Fruit fly (Drosophila melanogaster) whole organism, embryonic: ENCODE results near the gene Fitm.

Source experiments
- B-H1 ChIP-seq: fragments of 200-800 bp; sonication (Bioruptor generic); IDR thresholded peaks from 3 replicates; pipeline ENCODE4 v1.3.6; 2022; ENCODE audit warnings: missing biosample characterization, missing genetic modification characterization
- Bgb ChIP-seq: fragments of 200-800 bp; sonication (Bioruptor generic); IDR thresholded peaks from 2 replicates; pipeline ENCODE4 v1.3.6; 2022; ENCODE audit warnings: missing biosample characterization, missing genetic modification characterization; ENCODE audit not compliant: partially characterized antibody
- CG10274 ChIP-seq: fragments of 200-800 bp; sonication (Bioruptor generic); optimal IDR thresholded peaks from 3 replicates; lab custom pipeline; 2017; ENCODE audit warnings: missing biosample characterization, mild to moderate bottlenecking, missing genetic modification characterization
- CG10431 ChIP-seq: fragments of 200-800 bp; sonication (Bioruptor generic); optimal IDR thresholded peaks from 3 replicates; lab custom pipeline; 2018; ENCODE audit warnings: missing biosample characterization, mild to moderate bottlenecking, missing genetic modification characterization
- CG13287 ChIP-seq: fragments of 200-800 bp; sonication (Bioruptor generic); IDR thresholded peaks from 2 replicates; pipeline ENCODE4 v1.3.6; 2022; ENCODE audit warnings: missing biosample characterization, missing genetic modification characterization; ENCODE audit not compliant: partially characterized antibody
- CG13775 ChIP-seq: fragments of 200-800 bp; sonication (Bioruptor generic); optimal IDR thresholded peaks from 3 replicates; lab custom pipeline; 2017; ENCODE audit warnings: missing biosample characterization, mild to moderate bottlenecking, missing genetic modification characterization
- CG14014 ChIP-seq: fragments of 200-800 bp; sonication (Bioruptor generic); IDR thresholded peaks from 2 replicates; pipeline ENCODE4 v1.3.6; 2022; ENCODE audit warnings: missing biosample characterization, missing genetic modification characterization
- CG1602 ChIP-seq: fragments of 200-800 bp; sonication (Bioruptor generic); optimal IDR thresholded peaks from 3 replicates; lab custom pipeline; 2016; ENCODE audit warnings: missing biosample characterization, missing genetic modification characterization
- CG17802 ChIP-seq: fragments of 200-800 bp; sonication (Bioruptor generic); optimal IDR thresholded peaks from 2 replicates; lab custom pipeline; 2018; ENCODE audit warnings: missing biosample characterization, mild to moderate bottlenecking, missing genetic modification characterization, moderate library complexity
- CG17829 ChIP-seq: fragments of 200-800 bp; optimal IDR thresholded peaks from 2 replicates; lab custom pipeline; 2019; ENCODE audit warnings: missing biosample characterization, mild to moderate bottlenecking, missing genetic modification characterization, moderate library complexity
- CG1832 ChIP-seq: fragments of 200-800 bp; sonication (Bioruptor generic); optimal IDR thresholded peaks from 2 replicates; lab custom pipeline; 2017; ENCODE audit warnings: missing biosample characterization, mild to moderate bottlenecking, missing genetic modification characterization, inconsistent platforms
- CG18619 ChIP-seq: fragments of 200-800 bp; sonication (Bioruptor generic); optimal IDR thresholded peaks from 3 replicates; lab custom pipeline; 2017; ENCODE audit warnings: missing biosample characterization, mild to moderate bottlenecking, missing genetic modification characterization
- CG31388 ChIP-seq: fragments of 200-800 bp; sonication (Bioruptor generic); optimal IDR thresholded peaks from 2 replicates; lab custom pipeline; 2016; ENCODE audit warnings: missing biosample characterization, missing genetic modification characterization
- CG33557 ChIP-seq: fragments of 200-800 bp; sonication (Bioruptor generic); optimal IDR thresholded peaks from 2 replicates; lab custom pipeline; 2019; ENCODE audit warnings: missing biosample characterization, mild to moderate bottlenecking, missing genetic modification characterization, moderate library complexity
- CG34376 ChIP-seq: fragments of 200-800 bp; sonication (Bioruptor generic); optimal IDR thresholded peaks from 2 replicates; lab custom pipeline; 2018; ENCODE audit warnings: missing biosample characterization, mild to moderate bottlenecking, missing genetic modification characterization
- CG7928 ChIP-seq: fragments of 200-800 bp; sonication (Bioruptor generic); optimal IDR thresholded peaks from 2 replicates; lab custom pipeline; 2017; ENCODE audit warnings: missing biosample characterization, mild to moderate bottlenecking, missing genetic modification characterization
- CG7987 ChIP-seq: fragments of 200-800 bp; sonication (Bioruptor generic); optimal IDR thresholded peaks from 2 replicates; lab custom pipeline; 2018; ENCODE audit warnings: missing biosample characterization, mild to moderate bottlenecking, missing genetic modification characterization, moderate library complexity
- CG8388 ChIP-seq: fragments of 200-800 bp; sonication (Bioruptor generic); optimal IDR thresholded peaks from 2 replicates; lab custom pipeline; 2019; ENCODE audit warnings: missing biosample characterization, mild to moderate bottlenecking, missing genetic modification characterization, moderate library complexity
- CG9215 ChIP-seq: fragments of 200-800 bp; sonication (Bioruptor generic); IDR thresholded peaks from 2 replicates; pipeline ENCODE4 v1.3.6; 2022; ENCODE audit warnings: missing biosample characterization, missing genetic modification characterization
- CTCF ChIP-seq: fragments of 200-800 bp; sonication (Bioruptor generic); optimal IDR thresholded peaks from 2 replicates; lab custom pipeline; 2017; ENCODE audit warnings: missing biosample characterization, mild to moderate bottlenecking, missing genetic modification characterization, moderate library complexity
- D ChIP-seq, 2 experiments: fragments of 200-800 bp in 1 of 2; fragments of >200 bp in 1 of 2; sonication (Bioruptor generic) in 1 of 2; optimal IDR thresholded peaks; 2 replicates in 1 of 2; 3 replicates in 1 of 2; lab custom pipeline; 2017; ENCODE audit warnings: mild to moderate bottlenecking in 1 of 2, missing biosample characterization in 1 of 2, missing genetic modification characterization in 1 of 2, missing genetic modification reagents in 1 of 2
- D19A ChIP-seq: fragments of 200-800 bp; optimal IDR thresholded peaks from 3 replicates; lab custom pipeline; 2019; ENCODE audit warnings: missing biosample characterization, mild to moderate bottlenecking, missing genetic modification characterization, moderate library complexity
- Dek ChIP-seq: fragments of 200-800 bp; sonication (Bioruptor generic); optimal IDR thresholded peaks from 3 replicates; lab custom pipeline; 2019; ENCODE audit warnings: missing biosample characterization, mild to moderate bottlenecking, missing genetic modification characterization, moderate library complexity
- Dfd ChIP-seq, 2 experiments: fragments of >200 bp; optimal IDR thresholded peaks; 2 replicates each; lab custom pipeline; 2017; ENCODE audit warnings: missing biosample characterization in 2 of 2, missing genetic modification characterization in 2 of 2
- Dll ChIP-seq: fragments of 200-800 bp; sonication (Bioruptor generic); IDR thresholded peaks from 4 replicates; pipeline ENCODE4 v1.3.6; 2022; ENCODE audit warnings: missing biosample characterization, missing genetic modification characterization; ENCODE audit not compliant: partially characterized antibody
- Dref ChIP-seq: fragments of 200-800 bp; sonication (Bioruptor generic); IDR thresholded peaks from 2 replicates; pipeline ENCODE4 v1.3.6; 2022; ENCODE audit warnings: missing biosample characterization, missing genetic modification characterization
- ERR ChIP-seq: fragments of 200-800 bp; sonication (Bioruptor generic); optimal IDR thresholded peaks from 2 replicates; lab custom pipeline; 2016; ENCODE audit warnings: missing biosample characterization, missing genetic modification characterization
- Fer3 ChIP-seq: fragments of 200-800 bp; sonication (Bioruptor generic); optimal IDR thresholded peaks from 2 replicates; lab custom pipeline; 2018; ENCODE audit warnings: missing biosample characterization, mild to moderate bottlenecking, missing genetic modification characterization, moderate library complexity
- Gug ChIP-seq: fragments of 200-800 bp; sonication (Bioruptor generic); IDR thresholded peaks from 4 replicates; pipeline ENCODE4 v1.3.6; 2022; ENCODE audit warnings: missing biosample characterization, missing genetic modification characterization
- HLH3B ChIP-seq: fragments of 200-800 bp; sonication (Bioruptor generic); IDR thresholded peaks from 2 replicates; pipeline ENCODE4 v1.3.6; 2022; ENCODE audit warnings: missing biosample characterization, missing genetic modification characterization
- HmgZ ChIP-seq: fragments of 200-800 bp; sonication (Bioruptor generic); optimal IDR thresholded peaks from 2 replicates; lab custom pipeline; 2018; ENCODE audit warnings: missing biosample characterization, mild to moderate bottlenecking, missing genetic modification characterization
- Mad ChIP-seq: fragments of 200-800 bp; sonication (Bioruptor generic); optimal IDR thresholded peaks from 2 replicates; lab custom pipeline; 2016; ENCODE audit warnings: missing biosample characterization, missing genetic modification characterization
- Xbp1 ChIP-seq: fragments of 200-800 bp; sonication (Bioruptor generic); optimal IDR thresholded peaks from 3 replicates; lab custom pipeline; 2016; ENCODE audit warnings: missing biosample characterization, mild to moderate bottlenecking, missing genetic modification characterization
- aop ChIP-seq: fragments of 200-800 bp; sonication (Bioruptor generic); IDR thresholded peaks from 2 replicates; pipeline ENCODE4 v1.3.6; 2022; ENCODE audit warnings: missing biosample characterization, missing genetic modification characterization
- ase ChIP-seq: fragments of 200-800 bp; sonication (Bioruptor generic); IDR thresholded peaks from 3 replicates; pipeline ENCODE4 v1.3.6; 2022; ENCODE audit warnings: missing biosample characterization, missing genetic modification characterization
- cad ChIP-seq: fragments of >200 bp; optimal IDR thresholded peaks from 2 replicates; lab custom pipeline; 2017; ENCODE audit warnings: missing biosample characterization, missing genetic modification characterization
- chm ChIP-seq: fragments of 200-800 bp; sonication (Bioruptor generic); IDR thresholded peaks from 2 replicates; pipeline ENCODE4 v1.3.6; 2022; ENCODE audit warnings: missing biosample characterization, missing genetic modification characterization
- da ChIP-seq: fragments of 200-800 bp; sonication (Bioruptor generic); optimal IDR thresholded peaks from 2 replicates; lab custom pipeline; 2016; ENCODE audit warnings: missing biosample characterization, missing genetic modification characterization
- emc ChIP-seq: fragments of 200-800 bp; sonication (Bioruptor generic); optimal IDR thresholded peaks from 2 replicates; lab custom pipeline; 2016; ENCODE audit warnings: missing biosample characterization, missing genetic modification characterization
- ems ChIP-seq: fragments of 200-800 bp; sonication (Bioruptor generic); optimal IDR thresholded peaks from 3 replicates; lab custom pipeline; 2016; ENCODE audit warnings: missing biosample characterization, missing genetic modification characterization
- eyg ChIP-seq: fragments of 200-800 bp; sonication (Bioruptor generic); optimal IDR thresholded peaks from 3 replicates; lab custom pipeline; 2016; ENCODE audit warnings: missing biosample characterization, missing genetic modification characterization
- fru ChIP-seq: fragments of >200 bp; optimal IDR thresholded peaks from 2 replicates; lab custom pipeline; 2017
- ftz-f1 ChIP-seq: fragments of 200-800 bp; sonication (Bioruptor generic); optimal IDR thresholded peaks from 2 replicates; lab custom pipeline; 2016; ENCODE audit warnings: missing biosample characterization, missing genetic modification characterization
- lilli ChIP-seq: fragments of 200-800 bp; sonication (Bioruptor generic); optimal IDR thresholded peaks from 3 replicates; lab custom pipeline; 2016; ENCODE audit warnings: missing biosample characterization, missing genetic modification characterization
- pfk ChIP-seq: fragments of 200-800 bp; sonication (Bioruptor generic); optimal IDR thresholded peaks from 2 replicates; lab custom pipeline; 2018; ENCODE audit warnings: missing biosample characterization, mild to moderate bottlenecking, missing genetic modification characterization, moderate library complexity
- repo ChIP-seq: fragments of 200-800 bp; sonication (Bioruptor generic); optimal IDR thresholded peaks from 2 replicates; lab custom pipeline; 2016; ENCODE audit warnings: missing biosample characterization, missing genetic modification characterization
- rib ChIP-seq: fragments of 200-800 bp; sonication (Bioruptor generic); IDR thresholded peaks from 2 replicates; pipeline ENCODE4 v1.3.6; 2022; ENCODE audit warnings: missing biosample characterization, missing genetic modification characterization
- sima ChIP-seq: fragments of 200-800 bp; sonication (Bioruptor generic); optimal IDR thresholded peaks from 2 replicates; lab custom pipeline; 2016; ENCODE audit warnings: missing biosample characterization, missing genetic modification characterization
- slou ChIP-seq: fragments of 200-800 bp; sonication (Bioruptor generic); optimal IDR thresholded peaks from 3 replicates; lab custom pipeline; 2016; ENCODE audit warnings: missing biosample characterization, missing genetic modification characterization
- sr ChIP-seq: fragments of 200-800 bp; sonication (Bioruptor generic); IDR thresholded peaks from 3 replicates; pipeline ENCODE4 v1.3.6; 2022; ENCODE audit warnings: missing biosample characterization, missing genetic modification characterization
- vfl ChIP-seq: fragments of 200-800 bp; sonication (Bioruptor generic); optimal IDR thresholded peaks from 2 replicates; lab custom pipeline; 2016; ENCODE audit warnings: missing biosample characterization, missing genetic modification characterization
- zen2 ChIP-seq: fragments of 200-800 bp; sonication (Bioruptor generic); IDR thresholded peaks from 3 replicates; pipeline ENCODE4 v1.3.6; 2022; ENCODE audit warnings: missing biosample characterization, missing genetic modification characterization; ENCODE audit not compliant: partially characterized antibody

The Fitm gene

DNA sequence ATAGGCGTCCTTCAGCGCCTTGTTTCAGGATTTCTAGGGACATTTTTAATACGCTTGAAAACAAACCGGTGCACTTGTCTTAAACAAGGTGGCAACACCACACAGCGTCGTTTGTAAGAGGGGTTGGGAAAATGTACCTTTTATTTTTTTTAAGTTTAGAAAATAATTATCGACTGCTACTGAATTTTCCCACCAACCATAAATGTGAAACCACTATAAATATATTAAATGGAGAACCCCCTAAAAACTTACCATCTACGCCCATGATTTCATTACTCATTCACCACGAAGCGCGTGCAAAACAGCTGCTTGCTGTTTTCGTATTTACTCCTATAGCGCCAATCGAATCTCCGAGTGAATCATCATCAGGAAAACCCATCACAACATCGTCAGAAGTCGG is 6.6 kb downstream of the Fitm start, which contains the start of the genes Tcs5 and CHMP2B (continued):
- TF ChIP-seq Mad (GFP tag; lab: Kevin White, UChicago), result peak; percentile 100
- TF ChIP-seq Dref (GFP tag; lab: Robert Waterston, UW), result peak; percentile 61
- peak; percentile 100 for TF ChIP-seq Xbp1 (GFP tag; lab: Kevin White, UChicago)
- peak; percentile 100 for TF ChIP-seq B-H1
- TF ChIP-seq cad (GFP tag; lab: Kevin White, UChicago), result no peak
- peak; percentile 100 for TF ChIP-seq HLH3B
- peak; percentile 58 for TF ChIP-seq Bgb
- TF ChIP-seq CG1602 (GFP tag; lab: Kevin White, UChicago), result peak; percentile 100
- TF ChIP-seq eyg (GFP tag; lab: Kevin White, UChicago), result peak; percentile 99
- peak; percentile 98 for TF ChIP-seq CG10431 (GFP tag; lab: Kevin White, UChicago)
- TF ChIP-seq CG18619 (GFP tag; lab: Kevin White, UChicago), result peak; percentile 100
- TF ChIP-seq CG7928 (GFP tag; lab: Kevin White, UChicago), result peak; percentile 88
- peak; percentile 80 for TF ChIP-seq pfk (GFP tag; lab: Kevin White, UChicago)
- TF ChIP-seq CG34376 (GFP tag; lab: Kevin White, UChicago), result peak; percentile 99
- TF ChIP-seq D (optimal IDR thresholded peaks at IDR 0.05; lab: Kevin White, UChicago), result no peak
- TF ChIP-seq D (GFP tag; optimal IDR thresholded peaks at IDR 0.05; lab: Kevin White, UChicago), result peak; percentile 100
- peak; percentile 52; the same call in 2 of the 4 replicates for TF ChIP-seq Dll (GFP tag; lab: Robert Waterston, UW)
- TF ChIP-seq CG17829 (tag; lab: Kevin White, UChicago), result peak; percentile 99
- TF ChIP-seq CG13287 (GFP tag; lab: Robert Waterston, UW), result peak; percentile 47; the same call in 1 of the 2 replicates
- TF ChIP-seq sr (GFP tag; lab: Robert Waterston, UW), result peak; percentile 100
- TF ChIP-seq CG13775 (GFP tag; lab: Kevin White, UChicago), result peak; percentile 100
- peak; percentile 99 for TF ChIP-seq CG31388
- TF ChIP-seq ftz-f1, result peak; percentile 96
- peak; percentile 99 for TF ChIP-seq sima (GFP tag; lab: Kevin White, UChicago)
- peak; percentile 99 for TF ChIP-seq emc (GFP tag; lab: Kevin White, UChicago)
- no peak for TF ChIP-seq Dfd (GFP tag; optimal IDR thresholded peaks at IDR 0.05; lab: Kevin White, UChicago)
- TF ChIP-seq ase (GFP tag; lab: Robert Waterston, UW), result peak; percentile 100
- TF ChIP-seq ERR (GFP tag; lab: Kevin White, UChicago), result peak; percentile 99
- peak; percentile 100 for TF ChIP-seq Gug (GFP tag; lab: Robert Waterston, UW)
- peak; percentile 23 for TF ChIP-seq CG1832 (GFP tag; lab: Kevin White, UChicago)
- TF ChIP-seq CG10274 (GFP tag; lab: Kevin White, UChicago), result peak; percentile 96
- peak; percentile 97 for TF ChIP-seq D19A
- TF ChIP-seq zen2 (GFP tag; lab: Robert Waterston, UW), result no peak
- peak; percentile 97 for TF ChIP-seq ems (GFP tag; lab: Kevin White, UChicago)
- no peak for TF ChIP-seq fru (lab: Kevin White, UChicago)
- TF ChIP-seq da (GFP tag; lab: Kevin White, UChicago), result peak; percentile 99
- peak; percentile 100 for TF ChIP-seq vfl (GFP tag; lab: Kevin White, UChicago)
- TF ChIP-seq slou, result peak; percentile 99
- peak; percentile 100 for TF ChIP-seq lilli (GFP tag; lab: Kevin White, UChicago)
- TF ChIP-seq CG33557 (GFP tag; lab: Kevin White, UChicago), result peak; percentile 99
- peak; percentile 100 for TF ChIP-seq HmgZ (tag; lab: Kevin White, UChicago)
- peak; percentile 100 for TF ChIP-seq CG14014 (GFP tag; lab: Robert Waterston, UW)
- TF ChIP-seq rib (GFP tag; lab: Robert Waterston, UW), result peak; percentile 100
- TF ChIP-seq CG9215, result peak; percentile 100
- peak; percentile 99 for TF ChIP-seq CG7987 (GFP tag; lab: Kevin White, UChicago)
- peak; percentile 99 for TF ChIP-seq repo
- TF ChIP-seq Fer3, result peak; percentile 100
- TF ChIP-seq chm (GFP tag; lab: Robert Waterston, UW), result peak; percentile 100
- TF ChIP-seq CG8388 (GFP tag; lab: Kevin White, UChicago), result peak; percentile 99
- peak; percentile 99 for TF ChIP-seq aop (GFP tag; lab: Robert Waterston, UW)
- TF ChIP-seq Dek (tag; lab: Kevin White, UChicago), result peak; percentile 100
- TF ChIP-seq CG17802 (tag; lab: Kevin White, UChicago), result peak; percentile 96
- peak; percentile 77 for TF ChIP-seq CTCF
